Comparison of ENCODE assay signal across 2 fruit fly cellular contexts in genomic region chrX:9295518-9295917, dm6.
TF ChIP-seq lines count a peak whose summit lies in the region.

No protein-coding gene starts in this region.

TF ChIP-seq in whole organism, embryonic, 481 proteins besides CTCF, POLR2A, EP300 and RAD21 (continued from another document and continues in another):
- TF ChIP-seq lmd (GFP tag; IDR thresholded peaks at IDR 0.05; lab: Robert Waterston, UW) = peak; percentile 22; the same call in 1 of the 2 replicates
- no peak for TF ChIP-seq MESR4 (GFP tag; optimal IDR thresholded peaks at IDR 0.05; lab: Kevin White, UChicago)
- no peak for TF ChIP-seq Sox100B (GFP tag; optimal IDR thresholded peaks at IDR 0.05; lab: Kevin White, UChicago)
- peak; percentile 34 for TF ChIP-seq CG8388 (GFP tag; optimal IDR thresholded peaks at IDR 0.05; lab: Kevin White, UChicago)
- peak; percentile 36 for TF ChIP-seq CG15601 (tag; optimal IDR thresholded peaks at IDR 0.05; lab: Kevin White, UChicago)
- no peak for TF ChIP-seq Ravus (GFP tag; IDR thresholded peaks at IDR 0.05; lab: Robert Waterston, UW)
- 0 out of 2 replicates have a peak, but pooled peaks have one; percentile 23 for TF ChIP-seq ssp (GFP tag; IDR thresholded peaks at IDR 0.05; lab: Robert Waterston, UW)
- TF ChIP-seq CG1529 (GFP tag; optimal IDR thresholded peaks at IDR 0.05; lab: Kevin White, UChicago) = peak; percentile 13
- no peak for TF ChIP-seq C15 (GFP tag; IDR thresholded peaks at IDR 0.05; lab: Robert Waterston, UW)
- no peak; the same call in 2 of the 3 replicates for TF ChIP-seq croc (GFP tag; conservative IDR thresholded peaks at IDR 0.05; lab: Robert Waterston, UW)
- no peak for TF ChIP-seq klu (GFP tag; IDR thresholded peaks at IDR 0.05; lab: Robert Waterston, UW)
- no peak for TF ChIP-seq rib (GFP tag; IDR thresholded peaks at IDR 0.05; lab: Robert Waterston, UW)
- TF ChIP-seq Lpt (GFP tag; optimal IDR thresholded peaks at IDR 0.05; lab: Kevin White, UChicago) = no peak
- no peak for TF ChIP-seq corto (GFP tag; optimal IDR thresholded peaks at IDR 0.05; lab: Kevin White, UChicago)
- no peak for TF ChIP-seq sqz (GFP tag; optimal IDR thresholded peaks at IDR 0.05; lab: Kevin White, UChicago)
- no peak for TF ChIP-seq CG17359 (tag; optimal IDR thresholded peaks at IDR 0.05; lab: Kevin White, UChicago)
- 0 out of 3 replicates have a peak, but pooled peaks have one; percentile 46 for TF ChIP-seq otp (GFP tag; IDR thresholded peaks at IDR 0.05; lab: Robert Waterston, UW)
- no peak for TF ChIP-seq crol (GFP tag; IDR thresholded peaks at IDR 0.05; lab: Robert Waterston, UW)
- no peak for TF ChIP-seq nerfin-2 (GFP tag; IDR thresholded peaks at IDR 0.05; lab: Robert Waterston, UW; ENCODE audit: partially characterized antibody)
- TF ChIP-seq Bteb2 (GFP tag; optimal IDR thresholded peaks at IDR 0.05; lab: Kevin White, UChicago) = no peak
- peak; percentile 84 for TF ChIP-seq sens (GFP tag; lab: Kevin White, UChicago)
- no peak for TF ChIP-seq crc (GFP tag; optimal IDR thresholded peaks at IDR 0.05; lab: Kevin White, UChicago)
- no peak for TF ChIP-seq bigmax (GFP tag; optimal IDR thresholded peaks at IDR 0.05; lab: Kevin White, UChicago)
- no peak for TF ChIP-seq Poxn (GFP tag; IDR thresholded peaks at IDR 0.05; lab: Robert Waterston, UW)
- TF ChIP-seq bab2 (GFP tag; optimal IDR thresholded peaks at IDR 0.05; lab: Kevin White, UChicago) = no peak
- no peak for TF ChIP-seq sna (GFP tag; IDR thresholded peaks at IDR 0.05; lab: Robert Waterston, UW; ENCODE audit: partially characterized antibody)
- no peak for TF ChIP-seq Pdp1 (GFP tag; optimal IDR thresholded peaks at IDR 0.05; lab: Kevin White, UChicago)
- TF ChIP-seq B-H2 (GFP tag; optimal IDR thresholded peaks at IDR 0.05; lab: Kevin White, UChicago) = no peak
- TF ChIP-seq Blimp-1 (GFP tag; optimal IDR thresholded peaks at IDR 0.05; lab: Kevin White, UChicago) = peak; percentile 47
- peak; percentile 35 for TF ChIP-seq CG12391 (tag; optimal IDR thresholded peaks at IDR 0.05; lab: Kevin White, UChicago)
- no peak for TF ChIP-seq CG3995 (GFP tag; optimal IDR thresholded peaks at IDR 0.05; lab: Kevin White, UChicago)
- peak; percentile 42; the same call in 1 of the 2 replicates for TF ChIP-seq CG10959 (GFP tag; IDR thresholded peaks at IDR 0.05; lab: Robert Waterston, UW)
- no peak for TF ChIP-seq CG8089 (GFP tag; optimal IDR thresholded peaks at IDR 0.05; lab: Kevin White, UChicago)
- TF ChIP-seq tin (GFP tag; optimal IDR thresholded peaks at IDR 0.05; lab: Kevin White, UChicago) = peak; percentile 3
- peak; percentile 71 for TF ChIP-seq zfh1 (GFP tag; IDR thresholded peaks at IDR 0.05; lab: Robert Waterston, UW)
- TF ChIP-seq CG17912 (GFP tag; optimal IDR thresholded peaks at IDR 0.05; lab: Kevin White, UChicago) = no peak
- TF ChIP-seq ato (GFP tag; IDR thresholded peaks at IDR 0.05; lab: Robert Waterston, UW; ENCODE audit: partially characterized antibody) = no peak
- TF ChIP-seq wor (GFP tag; IDR thresholded peaks at IDR 0.05; lab: Robert Waterston, UW) = no peak
- TF ChIP-seq cad (GFP tag; optimal IDR thresholded peaks at IDR 0.05; lab: Kevin White, UChicago) = no peak
- TF ChIP-seq eyg (GFP tag; optimal IDR thresholded peaks at IDR 0.05; lab: Kevin White, UChicago) = no peak
- TF ChIP-seq Sox102F (GFP tag; optimal IDR thresholded peaks at IDR 0.05; lab: Kevin White, UChicago) = peak; percentile 18
- no peak for TF ChIP-seq CG4328 (GFP tag; optimal IDR thresholded peaks at IDR 0.05; lab: Kevin White, UChicago)
- no peak for TF ChIP-seq hth (optimal IDR thresholded peaks at IDR 0.05; lab: Kevin White, UChicago)
- TF ChIP-seq trh (GFP tag; optimal IDR thresholded peaks at IDR 0.05; lab: Kevin White, UChicago) = no peak
- TF ChIP-seq E2f2 (GFP tag; IDR thresholded peaks at IDR 0.05; lab: Robert Waterston, UW) = no peak
- TF ChIP-seq CG4617 (GFP tag; optimal IDR thresholded peaks at IDR 0.05; lab: Kevin White, UChicago; ENCODE audit: borderline replicate concordance) = no peak
- no peak for TF ChIP-seq lab (GFP tag; optimal IDR thresholded peaks at IDR 0.05; lab: Kevin White, UChicago)
- TF ChIP-seq BEAF-32 (GFP tag; optimal IDR thresholded peaks at IDR 0.05; lab: Kevin White, UChicago) = no peak
- peak; percentile 11 for TF ChIP-seq D19A (tag; optimal IDR thresholded peaks at IDR 0.05; lab: Kevin White, UChicago)
- no peak for TF ChIP-seq Nf-YC (tag; optimal IDR thresholded peaks at IDR 0.05; lab: Kevin White, UChicago)
- TF ChIP-seq Asciz (GFP tag; optimal IDR thresholded peaks at IDR 0.05; lab: Kevin White, UChicago) = no peak
- no peak for TF ChIP-seq CG12071 (GFP tag; optimal IDR thresholded peaks at IDR 0.05; lab: Kevin White, UChicago)
- no peak for TF ChIP-seq CG43689 (GFP tag; IDR thresholded peaks at IDR 0.05; lab: Robert Waterston, UW)
- TF ChIP-seq CG4282 (GFP tag; optimal IDR thresholded peaks at IDR 0.05; lab: Kevin White, UChicago) = no peak
- TF ChIP-seq CG5180 (GFP tag; optimal IDR thresholded peaks at IDR 0.05; lab: Kevin White, UChicago) = no peak
- TF ChIP-seq Hand (GFP tag; optimal IDR thresholded peaks at IDR 0.05; lab: Kevin White, UChicago) = no peak
- no peak for TF ChIP-seq cas (GFP tag; IDR thresholded peaks at IDR 0.05; lab: Robert Waterston, UW)
- TF ChIP-seq CG9727 (GFP tag; optimal IDR thresholded peaks at IDR 0.05; lab: Kevin White, UChicago) = peak; percentile 31
- TF ChIP-seq CG18619 (GFP tag; optimal IDR thresholded peaks at IDR 0.05; lab: Kevin White, UChicago) = no peak
- no peak for TF ChIP-seq slp2 (GFP tag; optimal IDR thresholded peaks at IDR 0.05; lab: Kevin White, UChicago)
- TF ChIP-seq CG14860 (GFP tag; IDR thresholded peaks at IDR 0.05; lab: Robert Waterston, UW; ENCODE audit: partially characterized antibody) = no peak
- peak; percentile 33 for TF ChIP-seq CG4424 (GFP tag; optimal IDR thresholded peaks at IDR 0.05; lab: Kevin White, UChicago)
- no peak for TF ChIP-seq pan (optimal IDR thresholded peaks at IDR 0.05; lab: Kevin White, UChicago)
- TF ChIP-seq pan (GFP tag; optimal IDR thresholded peaks at IDR 0.05 in 1 of 2, IDR thresholded peaks at IDR 0.05 in 1 of 2) = peak in 1 of 2 experiments; percentile 37
- TF ChIP-seq psq (GFP tag; optimal IDR thresholded peaks at IDR 0.05; lab: Kevin White, UChicago) = no peak
- TF ChIP-seq Mad (GFP tag; optimal IDR thresholded peaks at IDR 0.05; lab: Kevin White, UChicago) = no peak
- TF ChIP-seq Opbp (GFP tag; IDR thresholded peaks at IDR 0.05; lab: Robert Waterston, UW; ENCODE audit: partially characterized antibody) = no peak

TF ChIP-seq in whole organism, prepupa, 60 proteins besides CTCF, POLR2A, EP300 and RAD21 (continued from another document):
- TF ChIP-seq CG6854 (GFP tag; optimal IDR thresholded peaks at IDR 0.05; lab: Kevin White, UChicago) (no peak), esn (GFP tag; optimal IDR thresholded peaks at IDR 0.05; lab: Kevin White, UChicago) (peak; percentile 2), Ets96B (tag; optimal IDR thresholded peaks at IDR 0.05; lab: Kevin White, UChicago) (peak; percentile 20), ss (GFP tag; optimal IDR thresholded peaks at IDR 0.05; lab: Kevin White, UChicago) (peak in 1 of 2 experiments; percentile 16), CG11762 (GFP tag; optimal IDR thresholded peaks at IDR 0.05; lab: Kevin White, UChicago; ENCODE audit: insufficient read depth) (no peak), CG3919 (GFP tag; optimal IDR thresholded peaks at IDR 0.05; lab: Kevin White, UChicago) (peak; percentile 3), Ets21C (GFP tag; optimal IDR thresholded peaks at IDR 0.05; lab: Kevin White, UChicago) (no peak), fd85E (GFP tag; optimal IDR thresholded peaks at IDR 0.05; lab: Kevin White, UChicago) (no peak), Lpt (GFP tag; optimal IDR thresholded peaks at IDR 0.05; lab: Kevin White, UChicago) (no peak), CG16779 (tag; optimal IDR thresholded peaks at IDR 0.05; lab: Kevin White, UChicago) (no peak), Eip93F (GFP tag; optimal IDR thresholded peaks at IDR 0.05; lab: Kevin White, UChicago) (no peak), Met (GFP tag; optimal IDR thresholded peaks at IDR 0.05; lab: Kevin White, UChicago) (no peak), CG6276 (GFP tag; optimal IDR thresholded peaks at IDR 0.05; lab: Kevin White, UChicago) (no peak), OdsH (GFP tag; optimal IDR thresholded peaks at IDR 0.05; lab: Kevin White, UChicago) (no peak), CG11294 (GFP tag; IDR thresholded peaks at IDR 0.05; lab: Robert Waterston, UW) (no peak), Hr39 (GFP tag; optimal IDR thresholded peaks at IDR 0.05; lab: Kevin White, UChicago) (peak; percentile 16), CG6808 (GFP tag; optimal IDR thresholded peaks at IDR 0.05; lab: Kevin White, UChicago) (no peak), Eip75B (GFP tag; optimal IDR thresholded peaks at IDR 0.05; lab: Kevin White, UChicago) (no peak), dsx (GFP tag; optimal IDR thresholded peaks at IDR 0.05; lab: Kevin White, UChicago; ENCODE audit: poor library complexity, severe bottlenecking) (no peak), CG4318 (GFP tag; optimal IDR thresholded peaks at IDR 0.05; lab: Kevin White, UChicago) (no peak), dac (GFP tag; optimal IDR thresholded peaks at IDR 0.05; lab: Kevin White, UChicago) (no peak), Hr38 (GFP tag; optimal IDR thresholded peaks at IDR 0.05; lab: Kevin White, UChicago) (no peak), svp (GFP tag; lab: Kevin White, UChicago) (peak; percentile 21), CG10631 (GFP tag; optimal IDR thresholded peaks at IDR 0.05; lab: Kevin White, UChicago) (no peak), eg (GFP tag; IDR thresholded peaks at IDR 0.05; lab: Robert Waterston, UW) (0 out of 3 replicates have a peak, but pooled peaks have one; percentile 10)
